Worm (Caenorhabditis elegans): ENCODE data around the gene K11C4.1.

ce11 chrV:6906435-6906834 lies 9.6 kb downstream of the K11C4.1 start:
- TF ChIP-seq unc-62 (GFP tag; optimal IDR thresholded peaks at IDR 0.05) (no peak), atf-7 (tag; optimal IDR thresholded peaks at IDR 0.05) (no peak), F37B4.10 (GFP tag; IDR thresholded peaks at IDR 0.05) (no peak), egl-18 (GFP tag; IDR thresholded peaks at IDR 0.05) (no peak), nhr-27 (tag; optimal IDR thresholded peaks at IDR 0.05) (no peak), hmg-1.2 (GFP tag; IDR thresholded peaks at IDR 0.05) (no peak)
